Fruit fly (Drosophila melanogaster) ovary, adult (tissue): ENCODE measurements around the gene ND-51.

Source experiments
- CG17801 ChIP-seq: fragments of 200-800 bp; optimal IDR thresholded peaks from 2 replicates; lab custom pipeline; 2019; ENCODE audit warnings: missing biosample characterization, mild to moderate bottlenecking, missing genetic modification characterization, moderate library complexity; ENCODE audit not compliant: partially characterized antibody

The ND-51 gene

DNA sequence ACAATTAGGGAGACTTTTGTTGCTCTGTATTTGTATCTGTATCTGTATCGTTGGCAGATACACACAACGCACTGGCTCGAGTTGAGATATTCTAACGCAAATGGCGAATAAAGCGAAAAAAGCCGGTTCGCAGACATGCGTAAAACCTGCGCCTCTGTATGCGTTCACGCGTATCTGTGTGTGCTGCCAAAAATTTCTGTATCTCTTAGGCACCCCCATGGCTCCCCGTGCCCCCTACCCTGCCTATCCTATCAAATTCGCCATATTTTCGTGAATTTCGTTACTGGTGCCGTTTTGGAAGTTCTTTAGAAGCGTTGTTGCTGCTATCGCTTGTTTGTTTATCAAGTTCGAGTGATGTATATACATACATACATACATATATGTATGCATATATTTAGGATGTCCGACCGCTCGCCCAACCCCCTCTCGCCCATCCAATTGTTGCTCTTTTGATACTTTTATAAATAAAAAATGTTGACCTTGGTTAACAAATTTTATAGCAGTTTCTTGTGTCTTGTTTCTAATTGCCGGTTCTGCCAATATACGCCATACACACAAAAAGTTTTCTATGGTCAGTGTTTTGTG lies 23.3 kb upstream of the ND-51 start:
- TF ChIP-seq CG17801, result no peak

DNA sequence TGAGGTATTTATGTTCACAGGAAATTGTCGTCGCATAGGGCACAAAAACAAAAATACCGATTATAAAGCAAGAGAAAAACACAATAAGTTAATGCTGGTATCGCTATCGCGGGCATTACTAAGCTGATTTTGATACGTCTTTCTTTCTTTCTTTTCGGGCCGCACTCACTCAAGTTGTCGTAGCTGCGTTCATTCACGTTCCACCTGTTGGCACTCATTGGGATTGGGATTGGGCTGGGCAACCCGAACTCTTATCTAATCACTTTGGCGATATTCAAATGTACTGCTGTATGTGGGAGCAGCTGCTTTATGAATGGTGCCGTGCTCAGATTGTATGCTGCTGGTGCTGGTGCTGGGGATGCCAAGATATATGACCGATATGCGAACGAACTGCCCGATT lies 22.1 kb upstream of the ND-51 start:
- no peak for TF ChIP-seq CG17801

DNA sequence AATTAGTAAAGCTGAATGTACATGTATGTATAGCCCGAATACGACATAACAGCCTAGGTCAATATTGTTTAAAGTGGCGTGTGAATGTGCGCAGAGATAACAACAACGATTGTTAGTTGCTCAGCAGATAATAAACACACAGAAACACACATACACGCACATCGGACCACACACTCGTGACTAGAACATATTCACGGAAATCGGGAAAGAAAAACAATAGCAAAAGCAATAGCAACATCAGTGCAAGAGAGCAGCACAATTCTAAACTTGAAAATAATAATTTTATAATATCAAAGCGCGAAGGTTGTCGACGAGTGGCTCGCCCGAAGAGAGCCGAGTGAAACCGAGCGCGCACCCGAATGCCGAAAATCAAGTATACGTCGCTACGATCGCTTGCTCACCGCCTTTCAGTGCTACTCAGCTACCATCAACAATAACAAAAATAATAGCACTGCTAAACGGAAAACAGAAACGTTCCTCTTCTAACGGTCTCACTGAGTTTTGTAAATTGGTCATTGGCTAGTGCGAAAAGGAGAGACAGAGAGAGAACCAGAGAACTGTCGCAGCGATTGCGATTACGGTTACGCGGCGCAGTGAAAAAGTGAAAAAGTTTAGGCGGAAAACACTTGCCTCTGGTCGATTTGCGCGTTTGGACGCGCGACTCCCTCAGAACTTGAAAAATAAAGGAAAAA lies 20.5 kb upstream of the ND-51 start:
- TF ChIP-seq CG17801, result peak; percentile 28

DNA sequence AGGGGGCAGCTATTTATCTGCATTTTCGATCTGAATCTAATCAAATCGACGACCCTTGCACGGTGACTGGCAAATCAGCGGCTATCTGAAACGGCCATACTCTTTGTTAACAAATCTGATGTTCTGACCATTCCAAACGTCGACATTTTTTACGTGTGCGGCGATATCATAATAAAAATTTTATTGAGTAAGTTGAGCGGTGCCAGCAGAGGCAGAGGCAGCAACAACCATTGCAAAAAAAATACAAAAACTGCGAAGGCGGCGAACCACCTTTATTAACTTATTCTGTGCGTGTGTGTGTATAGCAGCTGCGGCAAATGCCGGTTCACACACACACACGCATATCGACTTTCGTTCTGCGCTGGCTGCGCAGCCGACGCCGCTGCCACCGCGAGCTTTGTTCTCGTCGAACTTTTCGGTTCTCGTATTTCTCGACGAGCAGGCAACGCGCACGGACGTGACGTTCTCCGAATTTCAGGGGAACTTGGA lies 19.6 kb upstream of the ND-51 start, which contains the start of gene Kr-h1:
Kr-h1 (plus strand) TSS at position 447 of the 489 bp plus-strand sequence.
- no peak for TF ChIP-seq CG17801

DNA sequence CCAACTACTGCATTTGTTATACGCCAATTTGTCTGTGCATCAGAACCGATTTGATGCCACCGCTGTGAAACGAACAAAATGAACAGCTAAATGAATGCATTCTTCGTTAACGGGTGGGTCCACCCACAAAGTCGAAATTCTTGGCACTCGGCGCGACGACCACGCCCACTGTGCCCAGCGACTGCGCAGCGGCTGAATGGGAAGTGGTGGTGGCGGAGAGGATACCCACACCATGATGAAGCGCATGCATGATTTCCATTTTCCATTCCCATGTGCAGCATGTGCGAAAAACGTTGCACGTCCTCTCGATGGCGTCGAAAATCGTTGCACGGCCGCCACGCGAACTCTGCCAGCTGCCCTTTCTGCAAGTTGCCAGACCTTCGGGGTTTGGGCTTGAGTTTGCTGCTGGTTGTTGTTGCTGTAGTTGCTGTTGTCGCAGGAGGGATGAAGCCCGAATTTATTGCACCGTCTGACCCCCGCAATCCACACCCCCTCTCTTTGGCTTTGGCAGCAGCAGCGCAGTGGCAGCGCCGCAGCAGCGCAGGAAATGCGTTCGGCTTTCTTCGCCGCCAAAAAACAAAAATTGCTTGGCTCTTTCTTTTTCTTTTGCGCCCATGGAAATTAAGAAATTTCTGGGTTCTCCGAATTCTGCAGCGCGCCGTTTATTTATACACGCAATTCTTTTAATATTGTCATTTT lies 18.7 kb upstream of the ND-51 start:
- TF ChIP-seq CG17801, result no peak

DNA sequence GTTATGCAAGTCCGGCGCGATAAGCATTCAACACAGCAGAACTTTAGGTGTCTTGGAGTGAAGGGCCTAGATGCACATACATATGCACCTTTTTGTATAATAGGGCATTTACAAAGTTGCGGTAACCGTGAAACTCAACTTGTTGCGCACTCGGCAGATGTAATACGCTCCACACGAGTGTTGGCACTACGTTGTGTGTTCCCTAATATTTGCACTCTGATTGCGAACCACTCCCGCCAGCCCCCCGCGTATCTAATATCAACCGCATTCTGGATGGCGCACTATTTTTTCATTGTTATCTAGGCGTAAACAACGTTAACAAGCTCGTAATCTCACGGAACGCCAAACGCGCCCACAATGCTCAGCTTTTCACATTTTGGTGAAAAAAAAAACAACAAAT lies 17.8 kb upstream of the ND-51 start:
- no peak for TF ChIP-seq CG17801

DNA sequence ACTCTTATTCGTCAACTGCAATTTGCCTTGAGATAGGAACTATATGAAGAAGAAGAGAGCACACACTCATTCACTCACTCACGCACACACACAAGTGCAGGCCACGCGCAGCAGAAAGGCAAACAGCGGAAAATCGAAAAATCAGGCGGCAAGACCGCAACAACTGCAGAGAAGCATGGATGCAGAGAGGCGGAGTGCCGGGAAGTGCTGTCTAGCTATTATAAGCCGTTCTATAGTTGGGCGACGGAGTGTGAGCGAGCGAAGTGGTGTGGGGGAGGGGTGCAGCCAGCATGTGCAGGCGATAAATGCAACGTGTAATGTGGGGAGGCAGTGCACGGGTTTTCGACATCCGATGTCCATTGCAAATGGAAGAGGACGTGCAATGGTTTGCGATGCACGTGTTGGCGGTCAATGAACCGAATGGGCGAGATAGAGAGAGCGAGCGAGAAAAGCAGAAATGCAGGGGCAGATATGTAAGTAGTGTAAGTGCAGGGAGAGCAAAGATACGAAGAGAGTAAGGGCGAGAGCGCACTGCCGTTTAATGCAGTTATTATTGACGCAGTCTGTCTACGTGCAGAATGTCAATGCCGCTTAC lies 16.3 kb upstream of the ND-51 start:
- TF ChIP-seq CG17801, result peak; percentile 2

DNA sequence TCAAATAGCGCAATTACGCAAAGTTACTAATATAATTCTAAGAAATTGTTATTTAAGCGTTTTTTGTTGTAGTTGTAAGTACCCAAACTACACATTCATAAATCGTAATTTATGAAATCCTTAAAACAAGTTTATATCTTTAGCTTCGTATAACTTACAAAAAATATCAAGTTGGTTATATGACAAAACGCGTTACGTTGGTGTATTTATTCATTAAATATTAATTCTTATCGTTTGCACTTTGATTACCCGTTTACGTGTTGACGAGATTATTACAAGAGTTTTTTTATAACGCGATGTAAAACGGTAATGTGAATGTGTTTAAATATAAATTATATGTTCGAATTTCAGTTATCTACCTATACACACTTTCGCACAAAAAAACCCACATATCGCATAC lies 15.1 kb upstream of the ND-51 start:
- no peak for TF ChIP-seq CG17801

DNA sequence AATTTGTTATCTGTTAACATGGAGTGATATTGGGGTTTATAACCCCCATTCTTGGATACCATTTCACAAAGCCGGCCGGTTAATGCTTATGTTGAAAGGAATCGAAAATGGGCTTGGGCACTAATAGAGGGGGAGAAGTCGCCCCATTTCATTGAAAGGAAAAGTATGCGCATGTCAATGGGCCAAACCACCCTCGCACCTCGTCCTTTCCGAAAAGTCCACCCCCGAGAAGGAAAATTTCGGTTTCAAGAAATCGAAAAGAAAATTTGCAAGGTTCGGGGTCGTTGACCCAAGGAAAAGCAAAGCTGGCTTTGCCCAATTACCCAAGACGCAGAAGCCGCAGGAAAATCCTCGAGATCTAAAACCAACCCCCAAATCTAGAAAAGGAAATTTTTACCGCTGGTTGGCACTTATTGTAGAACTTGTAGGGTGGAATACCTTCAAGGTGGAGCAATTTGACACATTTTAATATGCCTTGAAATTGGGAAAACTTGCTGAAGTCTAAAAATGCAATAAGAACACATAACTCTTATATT lies 14.3 kb upstream of the ND-51 start:
- no peak for TF ChIP-seq CG17801

DNA sequence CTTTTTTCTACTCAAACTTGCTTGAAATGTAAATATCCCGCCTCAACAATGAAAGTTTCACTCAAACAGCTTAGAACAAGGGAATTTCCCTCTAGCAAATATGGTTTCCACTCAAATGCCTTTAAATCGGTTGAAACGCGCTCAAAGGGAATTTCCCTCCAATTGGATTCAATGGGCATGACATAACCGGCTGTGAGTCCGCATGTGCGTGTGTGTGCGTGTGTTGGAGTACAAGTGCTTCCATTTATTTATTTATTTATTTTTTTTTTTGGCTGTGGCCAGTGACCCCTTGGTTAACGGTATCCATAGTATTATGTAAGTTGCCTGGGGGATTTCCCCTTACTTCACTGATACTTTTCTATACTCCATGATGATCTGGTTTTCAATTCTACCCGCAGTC lies 13.6 kb upstream of the ND-51 start:
- TF ChIP-seq CG17801, result no peak

DNA sequence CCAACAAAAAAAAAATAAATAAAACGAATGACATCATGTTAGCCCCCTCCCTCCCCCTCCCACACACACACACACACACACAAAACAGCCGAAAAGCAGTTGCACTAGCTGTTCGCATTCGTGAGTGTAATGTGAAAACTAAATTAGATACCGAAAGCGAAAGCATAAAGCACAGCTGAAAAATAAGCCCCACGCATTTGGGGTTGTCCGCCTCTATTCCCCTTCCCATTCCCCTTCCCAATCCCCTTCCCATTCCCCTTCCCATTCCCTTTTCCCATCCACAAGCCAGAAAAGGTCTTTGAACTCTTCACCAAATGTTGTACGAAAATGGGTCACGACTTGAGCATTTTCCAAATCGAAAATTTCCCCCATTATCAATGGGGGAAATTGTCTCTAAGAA lies 12.8 kb upstream of the ND-51 start:
- no peak for TF ChIP-seq CG17801

DNA sequence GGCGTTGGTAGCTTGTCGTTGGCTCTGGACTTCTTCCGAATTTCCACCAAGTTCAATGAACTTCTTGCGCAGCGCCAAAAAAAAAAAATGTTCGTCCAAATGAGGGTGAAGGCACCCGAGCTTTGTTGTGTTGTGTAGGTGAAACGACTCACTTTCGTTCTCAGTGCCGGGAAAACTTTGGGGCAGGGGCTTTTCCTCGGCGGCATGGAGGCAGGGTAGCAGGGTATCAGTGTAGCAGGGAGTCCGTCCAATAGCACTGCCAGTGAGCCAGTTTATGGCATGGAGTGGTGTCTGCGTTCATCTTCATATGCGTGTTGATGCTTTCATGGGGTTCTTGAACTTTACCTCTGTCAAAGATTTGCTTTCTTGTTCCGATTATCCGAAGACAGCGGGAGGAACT lies 11.8 kb upstream of the ND-51 start:
- no peak for TF ChIP-seq CG17801

DNA sequence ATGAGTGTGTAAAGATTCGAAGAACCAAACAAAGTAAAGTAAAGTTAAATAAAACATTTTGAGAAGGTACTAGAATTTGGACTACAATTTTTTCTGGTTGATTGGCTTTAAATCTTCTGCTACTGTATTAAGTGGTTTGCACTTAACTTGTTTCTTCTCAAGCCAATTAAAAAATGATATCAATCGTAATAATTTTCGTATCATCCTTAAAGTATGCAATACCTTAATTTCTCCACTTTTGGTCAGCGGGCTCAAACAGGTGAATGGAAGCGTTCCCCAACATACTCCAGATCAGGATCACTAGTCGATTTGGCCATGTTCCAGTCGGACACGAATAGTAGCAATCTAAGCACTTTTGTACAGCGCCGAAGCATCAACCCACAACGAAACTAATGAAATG lies 11.3 kb upstream of the ND-51 start:
- TF ChIP-seq CG17801, result no peak

DNA sequence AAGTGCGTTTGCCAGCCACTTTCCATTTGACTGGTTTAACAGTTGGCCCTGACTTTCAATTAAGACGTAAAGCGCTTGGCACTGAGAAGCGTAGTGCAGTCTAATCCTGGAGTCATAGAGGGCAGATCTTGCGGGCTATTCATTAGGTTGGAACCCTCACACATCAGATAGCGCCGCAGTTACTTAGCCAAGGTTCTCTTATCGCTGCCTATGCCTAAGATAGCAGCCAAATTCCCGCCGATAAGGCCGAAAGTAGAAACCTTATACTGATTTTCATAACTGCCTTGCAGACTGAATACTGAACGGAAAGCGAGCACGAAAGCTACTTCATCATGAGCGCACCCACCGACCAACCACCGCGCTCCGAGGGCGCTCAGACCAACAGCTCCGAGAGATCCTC lies 9.6 kb upstream of the ND-51 start:
- TF ChIP-seq CG17801, result no peak

DNA sequence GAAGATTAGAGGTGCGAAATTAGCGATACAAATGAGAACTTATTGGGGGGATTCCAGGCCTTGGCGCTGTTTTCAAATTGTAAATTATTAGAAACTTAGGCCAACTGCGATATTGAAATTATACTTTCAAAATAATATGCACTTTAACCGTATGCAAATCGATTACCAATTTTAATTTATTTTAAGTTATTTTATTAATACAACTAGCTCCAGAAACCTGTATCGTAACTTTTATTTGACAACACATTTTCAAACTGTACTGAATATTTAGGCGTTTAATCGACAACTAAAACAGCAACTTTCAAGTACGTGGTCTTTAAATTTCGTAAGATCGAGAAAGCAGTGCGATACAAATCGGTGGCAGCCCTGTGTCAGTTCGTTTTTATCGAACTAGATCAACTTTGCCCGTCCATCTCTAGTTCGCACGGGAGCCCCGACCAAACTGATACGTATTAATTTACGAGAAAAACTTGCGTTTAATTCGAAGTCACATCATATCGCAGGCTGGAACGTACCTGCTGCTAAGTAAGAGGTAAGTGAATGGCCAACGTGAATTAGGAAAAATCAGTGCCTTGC lies 8.2 kb upstream of the ND-51 start, which contains the start of the genes CG9154 and Kr-h2:
CG9154 (minus strand) TSS at position 31 of the 576 bp plus-strand sequence.
Kr-h2 (plus strand) TSS at position 335 of the 576 bp plus-strand sequence.
- TF ChIP-seq CG17801, result no peak

DNA sequence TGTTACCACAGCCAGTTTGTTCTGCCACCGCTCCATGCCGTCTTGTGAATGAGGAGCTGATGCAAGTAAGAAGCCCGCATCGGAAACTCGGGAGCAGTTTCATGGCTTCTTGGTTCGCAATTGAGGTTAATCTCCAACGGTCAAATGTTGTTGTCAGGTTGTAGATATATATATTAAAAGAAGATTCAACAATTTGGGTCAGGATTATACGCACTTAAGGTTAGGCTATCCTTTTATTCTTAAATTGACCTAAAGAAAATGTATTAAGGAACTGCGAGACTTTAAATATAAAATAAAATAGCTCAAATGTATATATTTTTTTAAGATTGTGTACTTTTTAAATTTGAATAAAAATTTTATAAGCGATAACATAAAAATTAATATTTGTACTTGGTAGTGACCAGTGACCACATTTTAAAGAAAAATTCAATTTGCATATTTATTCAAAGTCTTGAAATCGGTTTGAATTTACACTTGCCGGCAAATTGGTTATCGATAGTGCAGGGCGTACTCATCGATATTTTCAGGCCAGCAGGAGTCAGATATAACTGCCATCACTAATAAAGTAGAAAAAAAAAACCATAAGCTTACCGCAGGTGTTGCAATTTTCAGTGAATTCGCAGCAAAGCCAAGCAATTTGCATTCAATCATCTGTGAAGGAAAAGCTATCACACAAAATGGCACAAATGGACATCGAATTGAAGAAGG lies 6.1 kb upstream of the ND-51 start, which contains the start of the genes CG9150 and Pfdn1:
CG9150 (minus strand) TSS at position 51 of the 708 bp plus-strand sequence.
Pfdn1 (plus strand) TSS at position 536 of the 708 bp plus-strand sequence.
- TF ChIP-seq CG17801, result no peak
